Worm (Caenorhabditis elegans): Measurements from ENCODE around the gene sgt-1.

ce11 chrII:4858906-4859411 is 44.6 kb downstream of the sgt-1 start:
- TF ChIP-seq attf-3 (GFP tag; conservative IDR thresholded peaks at IDR 0.05) (no peak), lag-1 (GFP tag; IDR thresholded peaks at IDR 0.05) (no peak), ceh-40 (GFP tag; IDR thresholded peaks at IDR 0.05) (no peak), dox-1 (GFP tag; IDR thresholded peaks at IDR 0.05) (no peak), hlh-12 (tag; optimal IDR thresholded peaks at IDR 0.05) (no peak), gei-17 (GFP tag; optimal IDR thresholded peaks at IDR 0.05) (no peak), bed-1 (GFP tag; IDR thresholded peaks at IDR 0.05) (no peak), tlf-1 (GFP tag; optimal IDR thresholded peaks at IDR 0.05) (no peak), F55B11.4 (tag; optimal IDR thresholded peaks at IDR 0.05; ENCODE audit: borderline replicate concordance, insufficient read depth) (no peak), B0261.1 (tag; optimal IDR thresholded peaks at IDR 0.05) (no peak), dpl-1 (GFP tag; optimal IDR thresholded peaks at IDR 0.05) (no peak), madf-8 (GFP tag; conservative IDR thresholded peaks at IDR 0.05) (no peak), snpc-4 (GFP tag; optimal IDR thresholded peaks at IDR 0.05) (no peak), snpc-4 (tag; optimal IDR thresholded peaks at IDR 0.05) (no peak), pha-4 (tag; optimal IDR thresholded peaks at IDR 0.05) (no peak)
